Worm (Caenorhabditis elegans) whole organism, young adult: ENCODE data around the gene samt-1.
A peak's percentile ranks its signal among the peaks of the same experiment; 100 is the strongest.

Source experiments
- F37B4.10 ChIP-seq: fragments of 200-800 bp; sonication (Bioruptor generic); IDR thresholded peaks from 2 replicates; pipeline ENCODE4 v1.3.6; 2022; ENCODE audit warnings: missing genetic modification characterization, missing compliant biosample characterization
- hlh-26 ChIP-seq: fragments of 200-800 bp; sonication (Bioruptor generic); conservative IDR thresholded peaks from 2 replicates; pipeline ENCODE4 v1.3.6; 2022; ENCODE audit warnings: missing genetic modification reagents, missing genetic modification characterization, missing compliant biosample characterization
- mcd-1 ChIP-seq: fragments of 200-800 bp; sonication (Bioruptor generic); IDR thresholded peaks from 2 replicates; pipeline ENCODE4 v1.3.6; 2022; ENCODE audit warnings: missing genetic modification reagents, missing genetic modification characterization, missing compliant biosample characterization
- nfya-1 ChIP-seq: sonication (generic microtip); optimal IDR thresholded peaks from 2 replicates; lab custom pipeline; 2017; ENCODE audit warnings: antibody characterized with exemption, missing compliant biosample characterization, missing genetic modification characterization, borderline replicate concordance; ENCODE audit not compliant: insufficient read depth
- nhr-90 ChIP-seq: sonication (generic microtip); optimal IDR thresholded peaks from 2 replicates; lab custom pipeline; 2016; ENCODE audit warnings: missing genotype, mild to moderate bottlenecking, missing genetic modification characterization, missing compliant biosample characterization
- pha-4 ChIP-seq: fragments of 150-350 bp; sonication (generic microtip); optimal IDR thresholded peaks from 2 replicates; lab custom pipeline; 2014; ENCODE audit warnings: missing biosample characterization, missing genetic modification reagents, missing genetic modification characterization
- unc-130 ChIP-seq: sonication (generic microtip); optimal IDR thresholded peaks from 2 replicates; lab custom pipeline; 2016; ENCODE audit warnings: missing genetic modification reagents, missing genetic modification characterization, missing compliant biosample characterization
- ztf-3 ChIP-seq: fragments of 200-800 bp; sonication (Bioruptor generic); optimal IDR thresholded peaks from 2 replicates; lab custom pipeline; 2018; ENCODE audit warnings: mild to moderate bottlenecking, missing genetic modification characterization, missing compliant biosample characterization

ce11 chrIV:2890401-2890952 lies 40.7 kb upstream of the samt-1 start, which contains the start of the genes nprt-1 and dib-1:
- TF ChIP-seq ztf-3 (GFP tag; lab: Kevin White, UChicago): no peak
- TF ChIP-seq mcd-1 (GFP tag; lab: Robert Waterston, UW): peak; percentile 43; the same call in 1 of the 2 replicates
- no peak for TF ChIP-seq nfya-1 (tag; lab: Kevin White, UChicago)
- no peak for TF ChIP-seq nhr-90 (tag; lab: Kevin White, UChicago)
- no peak for TF ChIP-seq pha-4 (tag; lab: Kevin White, UChicago)
- no peak for TF ChIP-seq unc-130 (GFP tag; lab: Kevin White, UChicago)
- no peak for TF ChIP-seq F37B4.10 (GFP tag; lab: Robert Waterston, UW)
- TF ChIP-seq hlh-26 (GFP tag; lab: Robert Waterston, UW): no peak
